Worm (Caenorhabditis elegans) whole organism, early embryonic: Measurements from ENCODE around the gene fat-2.

Experiments
- aly-1 ChIP-seq: sonication (generic microtip); optimal IDR thresholded peaks from 2 replicates; lab custom pipeline; 2016; ENCODE audit warnings: missing genetic modification characterization, missing compliant biosample characterization
- ama-1 ChIP-seq: fragments of 150-350 bp; optimal IDR thresholded peaks from 2 replicates; lab custom pipeline; 2014
- tra-4 ChIP-seq: sonication (generic microtip); optimal IDR thresholded peaks from 2 replicates; lab custom pipeline; 2017; ENCODE audit warnings: missing genetic modification characterization, missing compliant biosample characterization

DNA sequence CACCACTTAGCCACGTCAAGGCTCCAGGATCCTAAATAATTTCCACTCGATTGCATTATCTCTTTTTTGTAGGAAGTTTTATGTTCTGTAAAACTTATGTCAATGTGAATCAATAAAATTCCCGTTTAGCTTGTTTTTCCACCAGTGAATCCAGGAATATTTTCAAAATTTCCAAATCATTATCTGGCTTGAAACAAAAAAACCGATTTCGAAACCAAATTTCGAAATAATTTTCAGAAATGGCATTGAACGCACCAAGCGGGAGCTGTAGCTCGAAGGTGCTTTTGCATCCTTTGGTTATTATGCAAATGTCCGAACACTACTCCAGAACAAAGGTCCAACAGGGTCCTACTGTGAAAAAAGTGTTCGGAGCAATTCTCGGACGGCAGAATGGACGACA lies 23.1 kb upstream of the fat-2 start, which contains the start of gene csn-6:
- TF ChIP-seq tra-4, result no peak
- TF ChIP-seq aly-1 (tag; lab: Kevin White, UChicago), result no peak
- no peak for TF ChIP-seq ama-1 (lab: Kevin White, UChicago)
